Worm (Caenorhabditis elegans) whole organism, L4 larva: ENCODE results near the gene str-106.

ENCODE experiments used
- F10B5.3 ChIP-seq: sonication (generic microtip); optimal IDR thresholded peaks from 2 replicates; lab custom pipeline; 2016; ENCODE audit warnings: mild to moderate bottlenecking, missing genetic modification characterization, missing compliant biosample characterization
- cey-2 ChIP-seq: sonication (generic microtip); optimal IDR thresholded peaks from 3 replicates; lab custom pipeline; 2017; ENCODE audit warnings: missing genetic modification characterization, mild to moderate bottlenecking, missing compliant biosample characterization, antibody characterized with exemption, borderline replicate concordance; ENCODE audit not compliant: insufficient read depth
- hlh-11 ChIP-seq: fragments of 200-800 bp; sonication (Bioruptor generic); optimal IDR thresholded peaks from 2 replicates; lab custom pipeline; 2018; ENCODE audit warnings: mild to moderate bottlenecking, missing genetic modification characterization, missing compliant biosample characterization
- lir-3 ChIP-seq: sonication (generic microtip); optimal IDR thresholded peaks from 2 replicates; lab custom pipeline; 2016; ENCODE audit warnings: mild to moderate bottlenecking, missing genetic modification characterization, missing compliant biosample characterization

- TF ChIP-seq lir-3 (tag; lab: Kevin White, UChicago) = no peak
- no peak for TF ChIP-seq F10B5.3 (tag; lab: Kevin White, UChicago)
- no peak for TF ChIP-seq hlh-11 (tag; lab: Kevin White, UChicago)
- TF ChIP-seq cey-2 (tag; lab: Kevin White, UChicago) = no peak
These were observed 5.2 kb upstream of the str-106 start for ce11 chrV:16175227-16175626.
